Fruit fly (Drosophila melanogaster): ENCODE measurements around the gene CG11999.

DNA sequence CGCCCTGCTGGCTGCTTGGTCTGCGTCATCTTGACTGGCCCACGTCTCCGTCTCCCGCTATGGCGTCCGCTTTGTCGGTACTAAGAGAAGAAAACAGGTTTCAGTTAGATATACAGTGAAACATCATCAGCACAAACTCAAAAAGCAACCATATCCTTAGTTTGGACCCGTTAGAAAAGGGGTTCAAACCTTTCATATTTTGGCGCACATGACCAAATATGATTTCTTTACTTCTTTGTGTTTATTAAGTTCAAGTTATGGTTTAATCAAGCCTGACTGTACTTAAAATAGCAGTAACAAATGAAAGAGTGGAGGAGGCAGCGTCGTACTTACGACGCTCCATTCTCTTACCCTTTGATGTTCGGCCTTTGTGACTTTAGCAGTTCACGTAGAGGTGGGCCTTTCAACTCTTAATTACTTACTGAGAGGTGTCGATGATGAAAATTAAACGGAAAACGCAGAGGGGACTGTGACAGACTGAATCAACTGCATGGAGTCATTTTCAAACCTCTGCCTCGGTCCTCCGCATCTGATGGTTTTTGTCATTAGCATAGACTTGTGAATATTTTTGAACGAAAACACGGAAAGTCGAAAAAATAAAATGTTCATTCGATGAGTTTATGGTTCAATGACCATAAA, 7.3 kb upstream of the CG11999 start:
- TF ChIP-seq fd96Ca (GFP tag; IDR thresholded peaks at IDR 0.05) (peak; percentile 95), gl (tag; optimal IDR thresholded peaks at IDR 0.05) (peak; percentile 75), CG8159 (tag; optimal IDR thresholded peaks at IDR 0.05) (peak; percentile 86), rn (GFP tag; IDR thresholded peaks at IDR 0.05) (peak; percentile 84), Pif1B (GFP tag; optimal IDR thresholded peaks at IDR 0.05) (peak; percentile 95), D1 (tag; optimal IDR thresholded peaks at IDR 0.05) (no peak), CG17806 (tag; optimal IDR thresholded peaks at IDR 0.05) (peak; percentile 93), CG10348 (GFP tag; IDR thresholded peaks at IDR 0.05) (peak; percentile 74)
